Worm (Caenorhabditis elegans) whole organism, late embryonic: ENCODE results near the gene sucl-1.

ENCODE experiments used
- C08G9.2 ChIP-seq: sonication (generic microtip); optimal IDR thresholded peaks from 2 replicates; lab custom pipeline; 2016; ENCODE audit warnings: mild to moderate bottlenecking, missing genetic modification characterization, moderate library complexity, missing compliant biosample characterization
- C38D4.7 ChIP-seq: fragments of 200-800 bp; sonication (Bioruptor generic); optimal IDR thresholded peaks from 2 replicates; lab custom pipeline; 2018; ENCODE audit warnings: mild to moderate bottlenecking, missing genetic modification characterization, moderate library complexity, missing compliant biosample characterization
- F13H6.1 ChIP-seq: sonication (generic microtip); optimal IDR thresholded peaks from 2 replicates; lab custom pipeline; 2016; ENCODE audit warnings: missing genetic modification characterization, missing compliant biosample characterization
- Y22D7AL.16 ChIP-seq: sonication (generic microtip); optimal IDR thresholded peaks from 2 replicates; lab custom pipeline; 2016; ENCODE audit warnings: missing genetic modification characterization, missing compliant biosample characterization
- ahr-1 ChIP-seq: sonication (generic microtip); optimal IDR thresholded peaks from 2 replicates; lab custom pipeline; 2016; ENCODE audit warnings: missing genetic modification characterization, missing compliant biosample characterization
- ama-1 ChIP-seq: fragments of 150-350 bp; optimal IDR thresholded peaks from 2 replicates; lab custom pipeline; 2014
- ceh-18 ChIP-seq: sonication (generic microtip); optimal IDR thresholded peaks from 2 replicates; lab custom pipeline; 2016; ENCODE audit warnings: missing genetic modification characterization, missing compliant biosample characterization
- ceh-2 ChIP-seq: sonication (generic microtip); optimal IDR thresholded peaks from 2 replicates; lab custom pipeline; 2016; ENCODE audit warnings: missing genotype, missing genetic modification characterization, missing compliant biosample characterization
- ceh-30 ChIP-seq: fragments of 150-350 bp; optimal IDR thresholded peaks from 2 replicates; lab custom pipeline; 2014; ENCODE audit warnings: missing biosample characterization, missing genetic modification characterization
- ceh-34 ChIP-seq: sonication (generic microtip); optimal IDR thresholded peaks from 2 replicates; lab custom pipeline; 2016; ENCODE audit warnings: mild to moderate bottlenecking, missing genetic modification characterization, missing compliant biosample characterization
- ceh-45 ChIP-seq: fragments of 200-800 bp; sonication (Bioruptor generic); IDR thresholded peaks from 2 replicates; pipeline ENCODE4 v1.3.6; 2022; ENCODE audit warnings: missing genetic modification reagents, missing genetic modification characterization, missing compliant biosample characterization
- ceh-6 ChIP-seq: fragments of 200-800 bp; sonication (Bioruptor generic); optimal IDR thresholded peaks from 2 replicates; lab custom pipeline; 2018; ENCODE audit warnings: mild to moderate bottlenecking, missing genetic modification characterization, missing compliant biosample characterization
- dmd-4 ChIP-seq: sonication (generic microtip); optimal IDR thresholded peaks from 2 replicates; lab custom pipeline; 2016; ENCODE audit warnings: borderline replicate concordance, missing genetic modification characterization, missing compliant biosample characterization
- dve-1 ChIP-seq: sonication (generic microtip); optimal IDR thresholded peaks from 2 replicates; lab custom pipeline; 2017; ENCODE audit warnings: antibody characterized with exemption, mild to moderate bottlenecking, missing genetic modification characterization, missing compliant biosample characterization
- eyg-1 ChIP-seq: sonication (generic microtip); optimal IDR thresholded peaks from 2 replicates; lab custom pipeline; 2016; ENCODE audit warnings: missing genotype, missing genetic modification characterization, missing compliant biosample characterization
- fax-1 ChIP-seq: sonication (generic microtip); optimal IDR thresholded peaks from 2 replicates; lab custom pipeline; 2016; ENCODE audit warnings: missing genotype, missing genetic modification characterization, missing compliant biosample characterization
- fkh-10 ChIP-seq: fragments of 150-350 bp; optimal IDR thresholded peaks from 2 replicates; lab custom pipeline; 2014; ENCODE audit warnings: missing biosample characterization, missing genetic modification reagents, missing genetic modification characterization
- hlh-13 ChIP-seq: fragments of 200-800 bp; sonication (Bioruptor generic); optimal IDR thresholded peaks from 2 replicates; lab custom pipeline; 2018; ENCODE audit warnings: mild to moderate bottlenecking, missing genetic modification characterization, missing compliant biosample characterization
- hlh-15 ChIP-seq: sonication (generic microtip); optimal IDR thresholded peaks from 2 replicates; lab custom pipeline; 2016; ENCODE audit warnings: missing genetic modification characterization, missing compliant biosample characterization
- hlh-30 ChIP-seq: sonication (generic microtip); optimal IDR thresholded peaks from 2 replicates; lab custom pipeline; 2017; ENCODE audit warnings: antibody characterized with exemption, missing genetic modification characterization, missing compliant biosample characterization; ENCODE audit not compliant: insufficient read depth
- hlh-6 ChIP-seq: sonication (generic microtip); optimal IDR thresholded peaks from 2 replicates; lab custom pipeline; 2016; ENCODE audit warnings: missing genotype, missing genetic modification characterization, missing compliant biosample characterization
- hlh-8 ChIP-seq: sonication (generic microtip); optimal IDR thresholded peaks from 2 replicates; lab custom pipeline; 2016; ENCODE audit warnings: missing genotype, missing genetic modification characterization, missing compliant biosample characterization
- mec-3 ChIP-seq: sonication (generic microtip); optimal IDR thresholded peaks from 2 replicates; lab custom pipeline; 2016; ENCODE audit warnings: borderline replicate concordance, missing genetic modification characterization, missing compliant biosample characterization
- nfya-1 ChIP-seq: sonication (generic microtip); optimal IDR thresholded peaks from 2 replicates; lab custom pipeline; 2017; ENCODE audit warnings: missing genetic modification characterization, mild to moderate bottlenecking, missing compliant biosample characterization, antibody characterized with exemption, moderate library complexity
- nhr-11 ChIP-seq: fragments of 150-350 bp; optimal IDR thresholded peaks from 2 replicates; lab custom pipeline; 2014; ENCODE audit warnings: missing biosample characterization, missing genetic modification characterization
- nhr-232 ChIP-seq: sonication (generic microtip); optimal IDR thresholded peaks from 2 replicates; lab custom pipeline; 2016; ENCODE audit warnings: missing genetic modification characterization, missing compliant biosample characterization
- npax-4 ChIP-seq: sonication (generic microtip); optimal IDR thresholded peaks from 2 replicates; lab custom pipeline; 2016; ENCODE audit warnings: missing genetic modification characterization, missing compliant biosample characterization
- pax-1 ChIP-seq: fragments of 150-350 bp; optimal IDR thresholded peaks from 2 replicates; lab custom pipeline; 2014; ENCODE audit warnings: missing biosample characterization, missing genetic modification characterization
- pha-4 ChIP-seq: fragments of 150-350 bp; optimal IDR thresholded peaks from 2 replicates; lab custom pipeline; 2018; ENCODE audit warnings: missing biosample characterization, missing genetic modification reagents, missing genetic modification characterization
- pqm-1 ChIP-seq: sonication (generic microtip); optimal IDR thresholded peaks from 2 replicates; lab custom pipeline; 2016; ENCODE audit warnings: missing genetic modification characterization, missing compliant biosample characterization
- ref-2 ChIP-seq: sonication (generic microtip); optimal IDR thresholded peaks from 2 replicates; lab custom pipeline; 2016; ENCODE audit warnings: missing genetic modification characterization, missing compliant biosample characterization
- rnt-1 ChIP-seq: sonication (generic microtip); optimal IDR thresholded peaks from 2 replicates; lab custom pipeline; 2016; ENCODE audit warnings: missing genetic modification characterization, missing compliant biosample characterization
- sdc-2 ChIP-seq: sonication (generic microtip); optimal IDR thresholded peaks from 2 replicates; lab custom pipeline; 2016; ENCODE audit warnings: missing genotype, missing genetic modification characterization, missing compliant biosample characterization
- sox-2 ChIP-seq: fragments of 200-800 bp; sonication (Bioruptor generic); IDR thresholded peaks from 2 replicates; pipeline ENCODE4 v1.3.6; 2022; ENCODE audit warnings: missing genetic modification reagents, missing genetic modification characterization, missing compliant biosample characterization
- syd-9 ChIP-seq: sonication (generic microtip); optimal IDR thresholded peaks from 2 replicates; lab custom pipeline; 2016; ENCODE audit warnings: mild to moderate bottlenecking, missing genetic modification characterization, moderate library complexity, missing compliant biosample characterization
- tbx-2 ChIP-seq: sonication (generic microtip); optimal IDR thresholded peaks from 2 replicates; lab custom pipeline; 2016; ENCODE audit warnings: missing genetic modification characterization, missing compliant biosample characterization
- tbx-7 ChIP-seq: sonication (generic microtip); optimal IDR thresholded peaks from 2 replicates; lab custom pipeline; 2016; ENCODE audit warnings: missing genotype, missing genetic modification characterization, missing compliant biosample characterization
- unc-55 ChIP-seq: sonication (generic microtip); optimal IDR thresholded peaks from 2 replicates; lab custom pipeline; 2017; ENCODE audit warnings: missing biosample characterization, missing genetic modification reagents, missing genetic modification characterization
- unc-86 ChIP-seq: sonication (generic microtip); optimal IDR thresholded peaks from 2 replicates; lab custom pipeline; 2016; ENCODE audit warnings: missing genetic modification characterization, missing compliant biosample characterization
- zip-5 ChIP-seq: sonication (generic microtip); optimal IDR thresholded peaks from 2 replicates; lab custom pipeline; 2016; ENCODE audit warnings: missing genetic modification characterization, missing compliant biosample characterization

The sucl-1 gene

DNA sequence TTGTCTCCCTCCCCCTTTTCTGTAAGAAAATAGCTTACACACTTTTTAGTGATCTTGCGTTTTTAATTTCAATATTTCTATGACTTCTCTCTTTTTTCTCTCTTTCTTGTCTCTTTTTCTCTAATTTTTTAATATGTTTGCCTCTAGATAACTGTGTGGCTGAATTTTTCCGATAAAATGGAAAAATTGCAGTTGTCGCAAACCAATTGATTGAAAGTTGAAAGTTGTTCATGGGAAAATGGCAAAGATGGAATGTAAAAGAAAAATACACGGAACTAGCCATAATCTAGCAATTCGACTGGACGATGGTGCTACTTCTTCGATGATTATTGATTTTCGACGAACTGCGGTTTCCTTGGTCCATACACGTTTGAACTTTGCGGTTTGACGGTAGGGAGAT lies 2.0 kb downstream of the sucl-1 start:
- TF ChIP-seq dve-1 (tag; lab: Kevin White, UChicago) (no peak), eyg-1 (no peak), hlh-13 (no peak), dmd-4 (tag; lab: Kevin White, UChicago) (no peak), nfya-1 (no peak), C38D4.7 (no peak), ahr-1 (tag; lab: Kevin White, UChicago) (no peak), ceh-18 (tag; lab: Kevin White, UChicago) (no peak)

DNA sequence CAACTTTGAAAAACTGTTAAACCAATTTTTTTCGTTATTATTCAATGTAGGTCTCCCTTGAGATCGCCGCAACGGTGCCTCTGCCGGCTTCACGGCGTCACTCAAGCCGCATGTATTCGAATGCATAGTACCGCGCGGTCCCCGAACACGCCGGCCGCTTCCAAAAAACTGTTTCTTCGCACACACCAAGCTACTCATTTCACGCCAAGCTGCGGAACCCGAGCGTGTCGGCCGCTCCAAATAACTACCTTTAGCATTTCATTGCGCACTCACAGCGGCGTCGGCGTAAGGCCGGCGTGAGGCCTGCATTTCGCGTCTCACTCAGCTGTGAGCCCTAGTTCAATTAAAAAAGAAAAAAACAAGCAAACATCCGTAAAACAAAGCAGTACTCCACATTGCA lies 2.8 kb downstream of the sucl-1 start:
- TF ChIP-seq tbx-7 (tag; lab: Kevin White, UChicago) (no peak), C08G9.2 (tag; lab: Kevin White, UChicago) (peak; percentile 3)

DNA sequence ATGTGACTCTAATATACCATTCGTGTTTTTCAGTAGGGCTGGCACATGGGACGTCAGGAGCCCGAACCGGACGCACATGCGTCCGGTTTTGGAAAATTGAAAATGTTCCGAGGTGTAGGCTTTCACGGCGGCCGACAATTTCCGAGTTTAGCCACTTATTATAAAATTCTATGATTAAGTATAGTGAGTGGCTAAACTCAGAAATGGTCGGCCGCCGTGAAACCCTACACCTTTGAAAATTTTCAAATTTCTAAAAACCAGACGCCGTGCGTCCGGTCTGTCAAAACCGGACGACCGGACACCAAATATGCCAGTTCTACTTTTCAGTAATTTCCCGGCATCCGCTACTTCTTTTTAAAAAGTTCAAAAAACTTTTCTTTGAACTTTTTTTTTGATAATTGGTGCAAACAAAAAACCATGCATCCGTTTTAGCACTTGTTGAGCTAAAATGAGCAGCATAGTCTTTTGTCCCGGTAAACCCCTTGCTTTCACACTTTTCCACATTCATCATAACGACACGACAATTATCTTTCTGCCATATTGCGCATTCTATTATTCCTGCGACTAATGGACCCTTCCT lies 3.9 kb downstream of the sucl-1 start:
- TF ChIP-seq hlh-15 (tag; lab: Kevin White, UChicago) (no peak), sox-2 (peak; percentile 47; the same call in 1 of the 2 replicates)
- TF ChIP-seq, all 69 proteins: peak for 1

DNA sequence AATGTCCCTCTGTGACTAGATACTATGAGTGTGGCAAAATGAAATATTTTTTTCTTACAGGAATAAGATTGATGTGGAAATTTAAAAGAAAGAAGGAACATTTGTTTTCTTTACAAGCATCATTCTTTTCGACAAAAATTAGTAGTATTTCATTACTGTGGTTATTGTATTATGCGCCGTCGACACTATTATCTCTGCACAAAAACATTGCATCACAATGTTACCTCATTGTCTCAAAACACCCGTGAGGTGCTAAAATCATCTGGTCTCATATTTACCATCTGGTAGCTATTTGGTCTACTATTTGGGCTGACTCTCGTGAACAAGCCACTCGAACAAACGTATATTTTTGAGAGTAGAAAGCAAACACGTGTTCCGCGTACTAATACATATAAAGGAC lies 5.7 kb downstream of the sucl-1 start:
- no peak for TF ChIP-seq ceh-6

DNA sequence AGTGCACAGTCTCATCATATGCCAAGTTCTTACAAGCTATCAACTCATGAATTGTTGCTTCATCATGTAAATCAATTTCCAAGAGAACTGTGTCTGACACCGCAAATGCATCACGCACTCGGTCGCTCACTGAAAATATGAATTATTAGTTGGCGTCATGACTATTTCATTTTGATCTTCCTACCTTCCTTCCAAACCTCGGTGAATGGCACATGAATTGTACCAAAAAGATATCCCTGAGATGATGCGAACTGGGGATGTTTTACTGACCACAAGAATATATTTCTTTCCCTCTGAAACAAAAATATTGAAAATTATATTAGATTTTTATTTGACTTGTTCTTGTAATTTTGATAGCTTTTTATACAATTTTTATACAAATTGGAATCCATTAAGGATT lies 6.3 kb downstream of the sucl-1 start:
- TF ChIP-seq hlh-8 (tag; lab: Kevin White, UChicago) (no peak), sdc-2 (no peak), rnt-1 (tag; lab: Kevin White, UChicago) (no peak), zip-5 (tag; lab: Kevin White, UChicago) (no peak), F13H6.1 (no peak), tbx-2 (no peak), eyg-1 (no peak), unc-86 (tag; lab: Kevin White, UChicago) (no peak), mec-3 (no peak), nhr-232 (tag; lab: Kevin White, UChicago) (no peak), pqm-1 (tag; lab: Kevin White, UChicago) (no peak), nfya-1 (no peak), ama-1 (lab: Kevin White, UChicago) (no peak), fax-1 (tag; lab: Kevin White, UChicago) (no peak), ceh-34 (tag; lab: Kevin White, UChicago) (no peak), pax-1 (tag; lab: Kevin White, UChicago) (no peak)

DNA sequence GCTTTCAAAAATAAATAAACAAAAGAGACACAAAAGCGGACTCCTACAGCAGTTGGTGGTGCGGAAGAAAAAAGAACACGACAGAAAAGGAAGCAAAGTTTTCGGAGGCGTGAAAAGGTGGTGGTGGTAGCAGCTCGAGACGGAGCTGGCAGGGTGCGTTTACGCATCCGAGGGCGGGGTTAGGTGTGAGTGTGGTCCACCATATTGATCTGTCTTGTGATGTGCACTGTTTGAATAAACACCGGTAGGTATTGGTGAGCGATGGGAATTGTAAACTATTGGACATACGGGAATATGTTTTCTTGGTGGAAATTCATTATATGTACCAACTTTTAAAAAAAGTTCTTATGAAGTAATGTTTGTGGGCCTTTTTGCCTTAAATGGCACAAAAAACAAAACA lies 7.2 kb downstream of the sucl-1 start, which contains the start of gene C05G5.5:
C05G5.5 (minus strand) TSS at position 101 of the 400 bp plus-strand sequence.
- TF ChIP-seq tbx-2: no peak
- TF ChIP-seq tbx-7 (tag; lab: Kevin White, UChicago): no peak
- TF ChIP-seq ceh-30 (tag; lab: Kevin White, UChicago): no peak
- TF ChIP-seq fkh-10 (GFP tag; lab: Kevin White, UChicago): no peak
- TF ChIP-seq nhr-232 (tag; lab: Kevin White, UChicago): no peak
- no peak for TF ChIP-seq unc-55
- TF ChIP-seq nhr-11 (tag; lab: Kevin White, UChicago): no peak
- no peak for TF ChIP-seq sdc-2
- no peak for TF ChIP-seq dmd-4 (tag; lab: Kevin White, UChicago)

DNA sequence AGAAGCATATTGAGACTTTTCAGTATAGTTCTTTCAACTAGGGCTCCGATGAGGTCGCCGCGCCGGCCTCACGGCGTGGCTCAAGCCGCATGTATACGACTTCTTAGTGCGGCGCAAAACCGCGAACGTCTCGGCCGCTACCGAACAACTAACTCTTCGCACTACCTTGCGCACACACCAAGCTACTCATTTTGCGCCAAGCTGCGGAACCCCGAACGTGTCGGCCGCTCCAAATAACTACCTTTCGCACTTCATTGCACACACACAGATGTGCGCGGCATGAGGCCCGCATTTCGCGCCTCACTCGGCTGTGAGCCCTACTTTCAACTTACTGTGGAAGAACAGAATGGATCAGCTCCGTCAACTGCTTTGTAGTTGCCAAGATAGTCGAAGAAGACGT lies 14.0 kb downstream of the sucl-1 start:
- TF ChIP-seq ref-2 (tag; lab: Kevin White, UChicago): no peak
- no peak for TF ChIP-seq pax-1 (tag; lab: Kevin White, UChicago)
- TF ChIP-seq dmd-4 (tag; lab: Kevin White, UChicago): no peak
- TF ChIP-seq tbx-2: no peak
- TF ChIP-seq dve-1 (tag; lab: Kevin White, UChicago): no peak
- TF ChIP-seq Y22D7AL.16 (tag; lab: Kevin White, UChicago): no peak
- no peak for TF ChIP-seq hlh-6 (tag; lab: Kevin White, UChicago)
- TF ChIP-seq hlh-30: no peak
- TF ChIP-seq syd-9 (tag; lab: Kevin White, UChicago): no peak
- no peak for TF ChIP-seq npax-4 (tag; lab: Kevin White, UChicago)
- TF ChIP-seq pha-4 (tag; lab: Kevin White, UChicago): no peak
- no peak for TF ChIP-seq unc-55
- TF ChIP-seq ceh-34 (tag; lab: Kevin White, UChicago): no peak
- TF ChIP-seq ceh-45 (GFP tag; lab: Robert Waterston, UW): no peak
- TF ChIP-seq ceh-2 (tag; lab: Kevin White, UChicago): no peak
